Fruit fly (Drosophila melanogaster) S2 (cell line): ENCODE measurements around the gene Myc.

ENCODE experiments used
- CG8478 ChIP-seq: fragments of >200 bp; optimal IDR thresholded peaks from 2 replicates; lab custom pipeline; 2018
- CTCF ChIP-seq, 2 experiments: fragments of >200 bp; optimal IDR thresholded peaks; 2 replicates each; lab custom pipeline; 2018

- TF ChIP-seq CG8478 (lab: Kevin White, UChicago) (no peak), CTCF (optimal IDR thresholded peaks at IDR 0.05; lab: Kevin White, UChicago) (no peak)
Measured at dm6 chrX:3365586-3365985, 7.4 kb upstream of the Myc start.
